Worm (Caenorhabditis elegans): ENCODE measurements around the gene cnc-11.

The cnc-11 gene

DNA sequence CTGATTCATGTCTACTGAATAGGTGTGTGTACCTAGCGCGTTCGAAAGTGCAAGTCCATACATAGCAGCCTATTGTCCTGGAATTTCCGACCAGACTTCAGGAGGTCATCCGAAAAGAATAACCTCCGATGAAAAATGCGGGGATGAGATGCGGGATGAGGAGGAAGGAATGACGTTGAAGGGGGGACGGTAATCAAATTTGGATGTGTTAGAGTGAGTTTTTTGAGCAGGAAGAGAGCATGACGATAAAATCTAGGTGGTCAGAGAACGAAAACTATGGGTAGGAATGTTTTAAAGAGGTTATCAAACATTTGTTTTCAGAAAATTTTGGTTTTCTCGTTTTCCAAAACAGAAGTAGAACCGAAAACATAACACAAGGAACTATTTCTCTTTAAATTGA, 43.9 kb downstream of the cnc-11 start:
- no peak for TF ChIP-seq ZK337.2 (GFP tag; IDR thresholded peaks at IDR 0.05)
- peak; percentile 73 for TF ChIP-seq fkh-10 (GFP tag; optimal IDR thresholded peaks at IDR 0.05)
- TF ChIP-seq ces-1 (GFP tag; optimal IDR thresholded peaks at IDR 0.05) = peak; percentile 52

DNA sequence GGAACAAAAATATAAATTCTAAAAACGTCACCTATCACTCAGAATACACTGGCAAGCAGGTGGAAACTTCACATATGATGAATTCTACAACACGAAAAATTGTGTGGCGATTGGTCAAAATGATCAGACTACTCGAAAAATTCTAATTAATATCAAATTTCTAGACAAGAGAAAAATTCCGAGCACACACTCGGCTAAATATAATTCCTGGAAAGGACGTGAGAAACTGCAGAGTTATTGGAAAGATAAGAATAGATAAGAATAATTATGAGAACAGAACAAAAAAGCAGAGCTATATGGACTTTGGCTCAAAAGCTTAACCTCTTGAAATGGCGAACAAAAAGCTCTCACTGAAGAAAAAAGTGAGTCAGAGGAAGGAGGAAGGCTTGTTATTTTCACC, 45.1 kb downstream of the cnc-11 start:
- no peak for TF ChIP-seq Y75B8A.6 (GFP tag; IDR thresholded peaks at IDR 0.05)
- no peak for TF ChIP-seq pha-4 (GFP tag; IDR thresholded peaks at IDR 0.05)
- no peak for TF ChIP-seq pha-4 (tag; optimal IDR thresholded peaks at IDR 0.05)
- TF ChIP-seq ztf-11 (tag; optimal IDR thresholded peaks at IDR 0.05) = no peak
- no peak for TF ChIP-seq Y5F2A.4 (GFP tag; optimal IDR thresholded peaks at IDR 0.05)
- TF ChIP-seq Y48G9A.11 (GFP tag; IDR thresholded peaks at IDR 0.05) = no peak
- TF ChIP-seq nhr-11 (tag; optimal IDR thresholded peaks at IDR 0.05) = no peak
- TF ChIP-seq aha-1 (tag) = no peak
- no peak for TF ChIP-seq lin-39 (tag; optimal IDR thresholded peaks at IDR 0.05)
- no peak for TF ChIP-seq nhr-76 (tag; optimal IDR thresholded peaks at IDR 0.05)
- no peak for TF ChIP-seq nhr-111 (GFP tag; optimal IDR thresholded peaks at IDR 0.05)
- TF ChIP-seq zip-11 (GFP tag; IDR thresholded peaks at IDR 0.05) = no peak
- TF ChIP-seq hif-1 (tag; optimal IDR thresholded peaks at IDR 0.05) = no peak
- no peak for TF ChIP-seq mdl-1 (tag; optimal IDR thresholded peaks at IDR 0.05)
- TF ChIP-seq F26F4.8 (GFP tag; conservative IDR thresholded peaks at IDR 0.05) = no peak
- no peak for TF ChIP-seq daf-19 (GFP tag; conservative IDR thresholded peaks at IDR 0.05)
- no peak for TF ChIP-seq ztf-7 (tag; optimal IDR thresholded peaks at IDR 0.05)

DNA sequence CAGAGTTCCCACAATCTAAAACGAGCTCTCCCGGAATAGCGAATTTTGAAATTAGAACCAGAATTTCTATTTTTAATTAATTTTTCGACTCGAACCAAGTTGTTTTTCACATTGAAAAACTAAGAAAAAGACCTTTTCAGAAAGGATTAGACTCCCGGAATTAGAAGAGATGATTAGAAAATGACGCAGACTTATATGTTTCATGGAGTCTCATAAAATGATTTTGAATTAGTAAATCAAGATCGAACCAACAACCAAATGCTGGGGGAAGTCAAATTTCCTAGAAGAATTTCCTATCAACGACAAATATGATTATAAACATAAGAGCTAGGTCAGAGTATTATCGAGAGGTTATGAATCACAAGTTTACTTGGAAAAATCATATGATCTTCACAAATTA, 46.5 kb downstream of the cnc-11 start:
- TF ChIP-seq ceh-44 (GFP tag; IDR thresholded peaks at IDR 0.05) (no peak), lin-1 (GFP tag; IDR thresholded peaks at IDR 0.05) (no peak), nhr-11 (tag; optimal IDR thresholded peaks at IDR 0.05) (peak; percentile 16)

ce11 chrV:1491510-1491909, 49.4 kb downstream of the cnc-11 start, which contains the start of gene C38C3.6:
Gene C38C3.6, minus strand, starts transcription at chrV:1491610.
- TF ChIP-seq jun-1 (tag; optimal IDR thresholded peaks at IDR 0.05) (no peak), nhr-76 (tag; optimal IDR thresholded peaks at IDR 0.05) (no peak), lin-39 (tag; optimal IDR thresholded peaks at IDR 0.05) (no peak), mdt-29 (GFP tag; IDR thresholded peaks at IDR 0.05) (no peak), hmg-1.1 (GFP tag; IDR thresholded peaks at IDR 0.05) (no peak), tra-1 (GFP tag; IDR thresholded peaks at IDR 0.05) (no peak)

All from whole organism, L4 larva.